Fruit fly (Drosophila melanogaster): ENCODE data around the gene Actbeta.

DNA sequence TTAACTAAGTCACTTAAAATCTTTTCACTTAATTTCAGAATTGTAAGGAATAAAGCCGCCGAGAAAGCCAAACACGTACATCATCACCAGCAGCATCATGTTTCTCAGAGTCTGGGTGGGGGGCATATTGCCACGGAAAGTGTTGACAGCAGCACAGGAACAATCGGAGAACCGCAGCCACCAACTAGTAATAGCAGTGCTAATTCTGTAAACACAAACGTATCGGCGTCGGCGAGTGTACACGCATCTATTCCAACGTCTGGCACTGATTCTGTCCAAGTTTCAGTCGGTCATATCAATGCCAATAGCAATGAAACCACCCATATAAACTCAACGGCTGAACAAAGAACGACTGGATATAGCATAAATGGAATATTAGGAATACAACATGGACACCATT is 21.5 kb upstream of the Actbeta start:
- TF ChIP-seq CTCF (optimal IDR thresholded peaks at IDR 0.05): no peak
- TF ChIP-seq CG8478 (optimal IDR thresholded peaks at IDR 0.05): no peak

Measured in S2 (cell line).